Worm (Caenorhabditis elegans) whole organism, early embryonic: ENCODE data around the gene T19C4.1.

Experiments used
- B0310.2 ChIP-seq: sonication (generic microtip); optimal IDR thresholded peaks from 2 replicates; lab custom pipeline; 2016; ENCODE audit warnings: mild to moderate bottlenecking, missing genetic modification characterization, missing compliant biosample characterization
- F13C5.2 ChIP-seq: sonication (generic microtip); optimal IDR thresholded peaks from 2 replicates; lab custom pipeline; 2017; ENCODE audit warnings: mild to moderate bottlenecking, missing genetic modification characterization, inconsistent platforms, missing compliant biosample characterization
- aly-1 ChIP-seq: sonication (generic microtip); optimal IDR thresholded peaks from 2 replicates; lab custom pipeline; 2016; ENCODE audit warnings: missing genetic modification characterization, missing compliant biosample characterization
- ama-1 ChIP-seq: fragments of 150-350 bp; optimal IDR thresholded peaks from 2 replicates; lab custom pipeline; 2014
- ceh-13 ChIP-seq: fragments of 200-800 bp; sonication (Bioruptor generic); optimal IDR thresholded peaks from 2 replicates; lab custom pipeline; 2018; ENCODE audit warnings: mild to moderate bottlenecking, missing genetic modification characterization, missing compliant biosample characterization
- ceh-36 ChIP-seq: sonication (generic microtip); optimal IDR thresholded peaks from 2 replicates; lab custom pipeline; 2016; ENCODE audit warnings: missing genetic modification characterization, inconsistent platforms, missing compliant biosample characterization
- ets-7 ChIP-seq: sonication (generic microtip); optimal IDR thresholded peaks from 2 replicates; lab custom pipeline; 2016; ENCODE audit warnings: missing genotype, missing genetic modification characterization, missing compliant biosample characterization
- flt-1 ChIP-seq: fragments of 200-800 bp; sonication (Bioruptor generic); IDR thresholded peaks from 2 replicates; pipeline ENCODE4 v1.3.6; 2022; ENCODE audit warnings: missing genetic modification characterization, missing compliant biosample characterization
- hmbx-1 ChIP-seq: sonication (generic microtip); optimal IDR thresholded peaks from 2 replicates; lab custom pipeline; 2016; ENCODE audit warnings: mild to moderate bottlenecking, missing genetic modification characterization, missing compliant biosample characterization
- hmg-4 ChIP-seq: fragments of 200-800 bp; sonication (Bioruptor generic); optimal IDR thresholded peaks from 2 replicates; lab custom pipeline; 2018; ENCODE audit warnings: mild to moderate bottlenecking, missing genetic modification characterization, missing compliant biosample characterization
- hnd-1 ChIP-seq: sonication (generic microtip); optimal IDR thresholded peaks from 2 replicates; lab custom pipeline; 2016; ENCODE audit warnings: missing genetic modification characterization, missing compliant biosample characterization
- pes-1 ChIP-seq: fragments of 200-800 bp; sonication (Bioruptor generic); IDR thresholded peaks from 2 replicates; pipeline ENCODE4 v1.3.6; 2022; ENCODE audit warnings: missing genetic modification reagents, missing genetic modification characterization, missing compliant biosample characterization
- scrt-1 ChIP-seq: fragments of 200-800 bp; sonication (Bioruptor generic); IDR thresholded peaks from 2 replicates; pipeline ENCODE4 v1.3.6; 2022; ENCODE audit warnings: missing genetic modification characterization, missing compliant biosample characterization
- sea-1 ChIP-seq: fragments of 200-800 bp; sonication (Bioruptor generic); conservative IDR thresholded peaks from 2 replicates; pipeline ENCODE4 v1.3.6; 2022; ENCODE audit warnings: missing genetic modification characterization, missing compliant biosample characterization
- tbx-11 ChIP-seq: fragments of 200-800 bp; sonication (Bioruptor generic); IDR thresholded peaks from 2 replicates; pipeline ENCODE4 v1.3.6; 2022; ENCODE audit warnings: missing genetic modification characterization, missing compliant biosample characterization
- tbx-37 ChIP-seq: fragments of 200-800 bp; sonication (Bioruptor generic); conservative IDR thresholded peaks from 2 replicates; pipeline ENCODE4 v1.3.6; 2022; ENCODE audit warnings: missing genetic modification reagents, missing genetic modification characterization, missing compliant biosample characterization
- tra-4 ChIP-seq: sonication (generic microtip); optimal IDR thresholded peaks from 2 replicates; lab custom pipeline; 2017; ENCODE audit warnings: missing genetic modification characterization, missing compliant biosample characterization

The T19C4.1 gene

ce11 chrV:11190983-11191382, 41.5 kb downstream of the T19C4.1 start, which contains the start of gene lgc-49:
Gene lgc-49, plus strand, starts transcription at chrV:11191283.
- no peak for TF ChIP-seq aly-1 (tag; lab: Kevin White, UChicago)
- no peak for TF ChIP-seq ama-1 (lab: Kevin White, UChicago)
- TF ChIP-seq pes-1 (GFP tag; lab: Robert Waterston, UW), result no peak
- no peak for TF ChIP-seq sea-1 (GFP tag; lab: Robert Waterston, UW)

ce11 chrV:11196109-11196508, 46.6 kb downstream of the T19C4.1 start, which contains the start of gene clc-6:
Gene clc-6, minus strand, starts transcription at chrV:11196209.
- TF ChIP-seq ceh-13 (GFP tag; lab: Kevin White, UChicago) (no peak), sea-1 (GFP tag; lab: Robert Waterston, UW) (no peak), flt-1 (GFP tag; lab: Robert Waterston, UW) (no peak), F13C5.2 (tag; lab: Kevin White, UChicago) (no peak), pes-1 (GFP tag; lab: Robert Waterston, UW) (no peak)

ce11 chrV:11196631-11197258, 47.2 kb downstream of the T19C4.1 start:
- no peak for TF ChIP-seq hmbx-1

- no peak for TF ChIP-seq ets-7
- TF ChIP-seq ceh-13 (GFP tag; lab: Kevin White, UChicago), result no peak
- TF ChIP-seq hmbx-1, result no peak
- TF ChIP-seq scrt-1 (GFP tag; lab: Robert Waterston, UW), result no peak
- TF ChIP-seq tbx-11 (GFP tag; lab: Robert Waterston, UW), result no peak
- no peak for TF ChIP-seq sea-1 (GFP tag; lab: Robert Waterston, UW)
- TF ChIP-seq ceh-36, result no peak
- TF ChIP-seq tbx-37, result no peak
- no peak for TF ChIP-seq flt-1 (GFP tag; lab: Robert Waterston, UW)
- no peak for TF ChIP-seq ama-1 (lab: Kevin White, UChicago)
- TF ChIP-seq hmg-4 (GFP tag; lab: Kevin White, UChicago), result no peak
- no peak for TF ChIP-seq F13C5.2 (tag; lab: Kevin White, UChicago)
- no peak for TF ChIP-seq pes-1 (GFP tag; lab: Robert Waterston, UW)
- TF ChIP-seq aly-1 (tag; lab: Kevin White, UChicago), result no peak
- no peak for TF ChIP-seq B0310.2 (tag; lab: Kevin White, UChicago)
- no peak for TF ChIP-seq tra-4
- TF ChIP-seq hnd-1 (tag; lab: Kevin White, UChicago), result no peak
Observed at ce11 chrV:11198094-11198493, 48.6 kb downstream of the T19C4.1 start.

- TF ChIP-seq ceh-36 (no peak), sea-1 (GFP tag; lab: Robert Waterston, UW) (no peak), tbx-37 (no peak), ets-7 (no peak)
Observed at ce11 chrV:11199497-11199896, 50.0 kb downstream of the T19C4.1 start.

ce11 chrV:11200316-11200715, 50.8 kb downstream of the T19C4.1 start, which contains the start of gene K10D6.3:
Gene K10D6.3, plus strand, starts transcription at chrV:11200616.
- TF ChIP-seq hmbx-1 (no peak), B0310.2 (tag; lab: Kevin White, UChicago) (no peak), ama-1 (lab: Kevin White, UChicago) (no peak), tbx-37 (no peak), hmg-4 (GFP tag; lab: Kevin White, UChicago) (no peak)
